Worm (Caenorhabditis elegans): Measurements from ENCODE around the gene srab-1.

srab-1 gene

DNA sequence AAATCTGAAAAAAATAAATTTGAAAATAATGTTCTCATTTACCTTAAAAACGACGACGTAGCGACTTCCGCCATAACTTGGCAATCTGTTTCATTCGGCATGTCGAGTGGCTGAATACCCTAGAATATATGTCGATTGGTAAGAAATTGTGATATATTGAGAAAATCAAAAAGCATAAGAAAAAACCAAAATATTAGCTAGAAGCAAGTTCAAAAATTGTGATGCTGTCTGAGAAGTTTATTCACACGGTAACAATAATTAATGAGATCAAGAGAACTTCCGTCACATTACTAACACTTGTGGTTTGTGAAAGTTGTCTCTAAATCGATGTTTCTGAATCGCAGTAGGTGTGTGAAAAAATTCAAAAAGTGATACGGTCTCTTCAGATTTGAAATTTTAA is at the start of gene srab-1:
Gene srab-1, minus strand, starts transcription at position 101 of the 400 bp plus-strand sequence.
- no peak for TF ChIP-seq unc-62 (GFP tag; optimal IDR thresholded peaks at IDR 0.05)

DNA sequence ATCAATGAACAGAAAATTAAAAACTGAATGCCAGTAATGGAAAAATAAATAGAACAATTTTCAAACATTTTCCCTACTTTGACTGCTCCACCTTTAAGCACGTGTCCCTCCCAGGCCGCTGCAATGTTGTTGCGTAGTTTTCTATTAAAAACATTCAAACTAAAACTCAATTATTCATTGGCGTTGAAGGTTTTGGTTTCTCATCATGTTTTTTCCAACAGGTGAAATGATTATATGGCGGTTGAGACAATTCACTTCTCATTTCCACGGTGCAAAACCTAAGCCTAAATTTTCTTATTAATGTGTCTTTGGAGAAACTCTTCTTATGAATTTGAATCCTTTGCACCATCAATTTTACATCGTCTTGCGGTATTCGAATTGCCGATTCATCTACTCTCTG is 49.0 kb upstream of the srab-1 start, which contains the start of gene srh-130:
Gene srh-130, plus strand, starts transcription at position 301 of the 400 bp plus-strand sequence.
- TF ChIP-seq unc-62 (GFP tag; optimal IDR thresholded peaks at IDR 0.05) = no peak

DNA sequence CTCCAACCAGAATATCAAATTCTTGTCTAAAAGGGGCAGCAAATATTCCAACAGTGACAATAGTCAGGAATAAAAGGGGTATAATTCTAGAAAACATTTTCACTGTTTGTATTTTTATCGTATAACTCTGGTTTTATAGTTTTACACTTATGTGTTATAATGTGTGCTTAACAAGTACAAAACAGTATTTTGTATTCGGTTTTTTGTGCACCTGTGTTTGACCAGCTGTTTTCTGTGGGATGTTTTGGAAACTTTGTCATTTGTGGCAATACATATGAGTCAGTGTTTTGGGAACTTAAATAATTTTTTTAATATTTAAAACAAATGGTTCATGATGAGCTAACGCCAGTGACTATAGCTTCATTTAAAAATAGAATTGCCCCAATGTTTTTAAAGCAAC is 44.5 kb upstream of the srab-1 start, which contains the start of gene F14F9.6:
Gene F14F9.6, minus strand, starts transcription at position 101 of the 400 bp plus-strand sequence.
- no peak for TF ChIP-seq unc-62 (GFP tag; optimal IDR thresholded peaks at IDR 0.05)

DNA sequence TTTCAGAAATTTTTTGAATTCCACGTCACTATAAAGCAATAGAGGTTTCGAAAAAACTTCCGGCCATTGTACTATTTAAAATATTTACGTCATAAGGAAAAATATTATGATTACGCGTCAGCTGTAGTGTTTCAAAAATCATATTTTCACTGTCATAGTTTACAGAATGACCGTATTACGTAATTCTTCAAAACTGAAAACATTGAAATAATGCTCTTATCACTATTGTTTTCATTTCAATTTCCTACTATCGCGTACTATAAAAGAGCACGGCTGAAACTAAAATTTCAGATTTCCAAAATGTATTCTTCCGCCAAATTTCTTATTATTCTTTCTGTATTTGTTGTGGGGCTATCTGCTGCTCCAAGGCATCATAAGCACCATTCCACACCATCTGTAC is 42.6 kb upstream of the srab-1 start, which contains the start of gene F14F9.2:
Gene F14F9.2, plus strand, starts transcription at position 301 of the 400 bp plus-strand sequence.
- TF ChIP-seq unc-62 (GFP tag; optimal IDR thresholded peaks at IDR 0.05) = no peak

DNA sequence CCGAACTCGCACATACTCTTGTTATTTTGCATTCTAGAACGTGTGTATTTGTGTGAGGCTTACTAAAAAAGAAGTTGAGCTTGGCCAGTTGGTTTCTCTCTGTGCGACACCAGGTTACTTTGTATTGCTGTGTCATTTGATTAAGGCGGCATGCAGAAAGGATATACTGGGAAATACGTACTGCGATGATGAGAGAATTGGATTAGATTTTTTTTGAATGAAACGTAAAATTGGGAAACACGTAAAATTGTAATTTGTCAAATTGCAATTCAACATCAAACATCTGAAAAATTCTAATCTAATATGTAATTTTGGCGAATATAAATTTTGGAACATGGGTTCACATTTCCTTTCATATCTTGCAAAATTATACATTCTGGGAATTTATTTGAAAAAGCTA is 41.9 kb upstream of the srab-1 start, which contains the start of gene srh-129:
Gene srh-129, minus strand, starts transcription at position 101 of the 400 bp plus-strand sequence.
- no peak for TF ChIP-seq unc-62 (GFP tag; optimal IDR thresholded peaks at IDR 0.05)

DNA sequence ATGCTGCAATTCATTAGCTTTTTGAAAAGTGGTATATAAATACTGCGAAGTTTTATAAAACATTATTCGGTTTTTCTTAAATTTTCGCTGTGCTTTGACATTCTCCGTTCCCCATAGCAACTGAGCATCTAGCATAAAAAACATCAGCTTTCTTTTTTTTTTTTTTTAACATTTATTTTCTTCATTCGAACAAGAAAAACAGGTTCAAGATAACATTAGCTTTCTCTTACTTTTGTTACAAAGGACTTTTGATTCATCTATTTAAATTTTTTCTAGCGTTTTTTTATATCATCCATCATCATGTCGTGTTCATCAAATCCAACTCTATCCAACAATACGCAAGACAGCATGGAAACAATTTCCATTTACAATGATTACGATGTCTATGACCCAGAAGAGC is 36.0 kb upstream of the srab-1 start, which contains the start of gene F14F9.3:
Gene F14F9.3, plus strand, starts transcription at position 301 of the 400 bp plus-strand sequence.
- TF ChIP-seq unc-62 (GFP tag; optimal IDR thresholded peaks at IDR 0.05) = no peak

DNA sequence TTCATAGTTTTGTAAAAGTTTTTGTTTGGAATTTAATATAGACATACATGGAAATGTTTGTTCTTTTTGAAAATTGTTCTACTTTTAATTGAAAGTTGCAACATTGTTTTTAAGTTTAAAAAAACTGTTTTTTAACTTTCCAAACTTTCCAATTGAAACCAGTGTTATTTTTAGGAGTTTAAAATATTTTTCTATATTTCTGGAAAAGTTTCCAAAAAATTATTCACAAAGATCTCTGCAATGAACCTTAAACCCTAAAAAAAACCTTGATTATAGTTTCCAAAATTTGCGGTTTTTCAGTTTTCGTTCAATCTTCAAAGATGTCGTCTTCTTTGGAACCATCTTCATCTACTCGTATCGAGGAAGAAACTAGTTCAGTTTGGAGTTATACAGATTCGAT is 30.5 kb upstream of the srab-1 start, which contains the start of gene F14F9.4:
Gene F14F9.4, plus strand, starts transcription at position 301 of the 400 bp plus-strand sequence.
- no peak for TF ChIP-seq unc-62 (GFP tag; optimal IDR thresholded peaks at IDR 0.05)

DNA sequence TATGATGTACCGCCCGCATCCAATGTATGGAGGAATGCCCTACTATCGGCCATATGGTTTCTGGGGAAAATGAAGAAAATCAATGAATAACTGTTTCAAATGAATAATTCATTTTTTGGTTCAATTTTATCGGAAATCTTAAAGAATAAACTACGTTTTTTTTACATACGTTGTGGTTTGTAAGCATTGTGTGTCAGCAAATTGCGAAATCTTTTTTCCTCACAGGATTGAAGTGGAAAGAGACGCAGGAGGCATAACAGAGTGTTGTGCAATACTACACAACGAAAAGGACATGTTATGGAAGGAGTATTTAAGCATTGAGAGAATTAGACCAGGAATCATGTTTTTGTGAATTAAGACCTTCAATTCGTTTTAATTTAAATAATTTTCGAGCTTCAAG is 29.5 kb upstream of the srab-1 start:
- no peak for TF ChIP-seq unc-62 (GFP tag; optimal IDR thresholded peaks at IDR 0.05)

DNA sequence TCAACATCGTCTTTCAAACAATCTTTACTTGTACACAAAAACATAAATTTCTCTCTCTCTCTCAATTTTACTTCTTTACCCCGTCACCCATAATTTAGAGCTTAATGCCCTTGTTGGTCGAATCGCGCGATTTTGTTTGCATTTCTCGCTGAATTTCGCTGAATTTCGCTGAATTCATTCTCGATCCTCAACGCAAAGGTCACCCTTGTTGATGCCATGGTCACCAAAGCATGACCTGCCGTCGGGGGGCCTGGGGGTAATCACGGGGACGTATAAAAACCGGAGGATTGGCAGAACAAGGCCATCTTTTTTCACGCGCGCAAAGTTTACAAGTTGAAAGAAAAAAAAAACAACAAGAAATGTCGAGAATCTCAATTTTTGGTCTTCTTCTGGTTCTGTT is 28.1 kb upstream of the srab-1 start, which contains the start of gene F14F9.8:
Gene F14F9.8, plus strand, starts transcription at position 301 of the 400 bp plus-strand sequence.
- no peak for TF ChIP-seq unc-62 (GFP tag; optimal IDR thresholded peaks at IDR 0.05)

DNA sequence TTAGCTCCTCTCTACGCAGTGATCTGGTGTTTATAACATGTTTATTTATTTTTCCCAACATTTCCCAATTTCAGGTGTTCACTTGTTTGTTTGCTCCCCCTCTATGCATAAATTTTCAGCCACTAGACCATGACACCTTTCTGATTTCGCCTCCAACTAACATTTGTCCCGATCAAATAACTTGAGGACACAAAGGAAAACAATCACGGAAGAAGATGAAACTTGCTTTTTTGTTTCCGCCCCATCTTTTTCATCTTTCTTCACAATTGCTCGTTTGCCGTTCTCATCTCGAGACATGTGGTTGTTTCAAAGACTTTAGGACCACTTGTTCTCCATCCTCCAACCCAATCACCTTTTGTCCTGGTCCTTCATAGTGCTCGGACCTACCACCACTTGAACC is 24.9 kb upstream of the srab-1 start, which contains the start of gene F14F9.5:
Gene F14F9.5, plus strand, starts transcription at position 301 of the 400 bp plus-strand sequence.
- TF ChIP-seq unc-62 (GFP tag; optimal IDR thresholded peaks at IDR 0.05) = no peak

DNA sequence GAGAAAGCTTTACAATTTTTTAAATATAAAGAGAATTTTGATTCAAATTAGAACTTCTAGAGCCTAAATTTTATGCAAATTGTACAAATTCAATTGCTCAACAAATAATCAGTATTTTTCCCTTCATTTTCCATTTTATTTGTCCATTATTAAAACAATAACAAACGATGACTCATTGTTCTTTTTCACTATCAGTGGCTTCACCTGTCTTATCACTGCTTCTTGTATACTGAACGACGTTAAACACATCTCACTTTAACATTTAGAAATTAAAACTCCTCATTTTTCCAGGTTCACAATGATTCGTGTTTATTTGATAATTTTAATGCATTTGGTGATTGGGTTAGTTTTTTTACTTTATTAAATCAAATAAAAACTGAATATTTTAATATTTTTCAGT is 17.8 kb upstream of the srab-1 start, which contains the start of gene sid-1:
Gene sid-1, plus strand, starts transcription at position 292 of the 400 bp plus-strand sequence.
- no peak for TF ChIP-seq unc-62 (GFP tag; optimal IDR thresholded peaks at IDR 0.05)

DNA sequence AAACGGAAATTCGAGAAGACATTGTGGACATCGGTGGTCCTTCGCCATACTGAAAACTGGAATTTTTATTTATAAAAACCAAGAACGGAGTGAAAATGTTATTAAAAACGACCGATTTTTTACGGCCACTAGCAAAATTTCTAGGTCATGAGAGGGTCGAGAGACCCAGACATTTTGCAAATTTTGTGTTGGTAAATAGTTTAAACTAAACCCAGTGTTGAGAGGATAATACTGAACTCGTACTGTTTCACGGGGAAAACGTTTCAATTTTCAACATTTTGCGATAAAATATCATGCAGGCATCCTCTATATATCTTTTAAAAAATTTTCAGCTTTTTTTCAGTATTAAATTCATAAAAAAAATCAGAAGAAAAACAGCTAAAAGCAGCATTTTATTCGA is 17.2 kb upstream of the srab-1 start, which contains the start of gene C04F5.9:
Gene C04F5.9, minus strand, starts transcription at position 101 of the 400 bp plus-strand sequence.
- TF ChIP-seq unc-62 (GFP tag; optimal IDR thresholded peaks at IDR 0.05) = no peak

DNA sequence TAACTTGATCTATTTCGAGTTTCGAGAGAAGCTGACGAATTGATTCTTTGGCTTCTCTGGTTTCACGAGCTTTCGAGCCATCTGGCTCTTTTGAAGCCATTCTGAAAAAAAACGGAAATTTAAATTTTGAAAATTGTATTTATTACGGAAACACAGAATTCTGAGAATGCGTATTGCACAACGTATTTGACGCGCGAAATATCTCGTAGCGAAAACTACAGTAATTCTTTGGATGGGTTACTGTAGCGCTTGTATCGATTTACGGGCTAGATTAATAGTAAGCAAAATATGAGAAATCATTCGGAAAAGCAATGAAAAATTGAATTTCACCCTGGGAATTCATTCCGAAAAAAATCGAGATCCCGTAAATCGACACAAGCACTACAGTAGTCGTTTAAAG is 11.7 kb upstream of the srab-1 start, which contains the start of gene C04F5.8:
Gene C04F5.8, minus strand, starts transcription at position 101 of the 400 bp plus-strand sequence.
- no peak for TF ChIP-seq unc-62 (GFP tag; optimal IDR thresholded peaks at IDR 0.05)

DNA sequence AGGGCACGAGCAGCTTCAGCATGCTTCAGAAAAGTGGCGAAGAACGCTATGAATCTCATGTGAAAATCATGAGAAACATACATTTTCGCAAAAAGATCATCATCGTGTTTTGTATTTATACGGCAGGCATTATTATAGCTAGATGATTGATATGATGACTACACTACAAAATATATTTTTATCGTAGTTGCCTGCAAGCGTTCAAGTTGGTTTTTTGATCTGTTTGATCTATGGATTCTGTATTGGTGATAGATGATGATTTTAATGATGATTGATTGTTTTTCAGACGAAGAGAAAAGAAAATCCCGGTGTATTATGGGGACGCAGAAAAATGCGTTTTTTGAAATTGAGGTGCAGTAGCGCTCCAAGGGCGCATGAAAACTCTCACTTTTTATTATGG is 8.8 kb upstream of the srab-1 start, which contains the start of gene ugt-63:
Gene ugt-63, minus strand, starts transcription at position 89 of the 400 bp plus-strand sequence.
- no peak for TF ChIP-seq unc-62 (GFP tag; optimal IDR thresholded peaks at IDR 0.05)

DNA sequence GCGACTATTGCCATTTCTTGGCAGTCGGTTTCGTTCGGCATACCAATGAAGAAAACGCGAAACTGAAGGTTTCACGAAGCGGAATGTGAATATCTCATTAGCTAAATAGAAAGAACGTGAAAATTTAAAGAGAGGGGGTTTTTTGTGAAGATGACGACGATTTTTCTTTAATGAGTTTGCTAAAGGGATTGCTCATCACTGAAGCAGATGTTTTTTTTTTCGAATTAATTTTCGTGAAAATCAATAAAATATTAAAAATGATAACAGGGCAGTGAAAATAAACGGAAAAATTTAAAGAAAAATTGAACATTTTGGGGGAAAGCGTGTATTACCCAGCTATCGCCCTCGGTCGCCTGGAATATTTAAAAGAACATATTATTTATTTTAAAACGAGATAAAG is 5.9 kb upstream of the srab-1 start, which contains the start of gene srab-3:
Gene srab-3, minus strand, starts transcription at position 101 of the 400 bp plus-strand sequence.
- TF ChIP-seq unc-62 (GFP tag; optimal IDR thresholded peaks at IDR 0.05) = no peak

DNA sequence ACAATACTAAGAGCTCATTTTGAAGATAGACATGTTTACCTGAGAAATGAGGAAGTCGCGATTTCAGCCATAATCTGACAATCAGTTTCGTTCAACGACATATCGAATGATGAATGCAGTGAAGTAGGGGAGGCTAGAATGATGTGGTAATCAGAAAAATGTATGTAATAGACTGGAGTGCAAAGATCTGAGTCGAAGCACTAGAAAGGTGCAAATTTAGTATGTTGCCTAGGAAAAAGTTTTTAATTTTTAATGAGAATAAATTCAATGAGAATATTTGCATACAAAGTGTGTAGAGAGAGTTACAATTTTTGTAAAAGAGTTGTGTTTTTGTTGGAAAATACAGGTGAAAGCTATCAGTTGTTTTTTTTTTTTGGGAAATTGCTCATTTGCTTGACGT is 3.0 kb upstream of the srab-1 start, which contains the start of gene srab-2:
Gene srab-2, minus strand, starts transcription at position 101 of the 400 bp plus-strand sequence.
- TF ChIP-seq unc-62 (GFP tag; optimal IDR thresholded peaks at IDR 0.05) = no peak

DNA sequence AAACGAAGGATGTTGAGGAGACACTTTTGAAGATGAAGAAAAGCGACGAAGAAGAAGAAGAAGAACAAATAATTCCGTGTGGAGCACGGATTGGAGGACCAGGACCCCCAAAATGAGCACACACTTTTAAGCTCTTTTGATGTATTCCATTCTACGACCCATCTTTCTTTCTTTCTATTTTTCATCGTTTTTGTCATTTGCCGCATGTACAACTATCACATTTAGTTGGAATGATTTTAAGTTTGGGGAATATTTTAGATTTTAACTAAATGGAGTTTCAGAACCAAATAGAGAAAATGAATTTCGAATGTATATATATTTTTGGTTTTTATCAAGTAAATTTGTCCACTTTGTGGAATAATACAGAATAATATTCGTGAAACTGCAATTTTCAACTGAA is 3.0 kb downstream of the srab-1 start, which contains the start of gene unc-46:
Gene unc-46, minus strand, starts transcription at position 101 of the 400 bp plus-strand sequence.
- TF ChIP-seq unc-62 (GFP tag; optimal IDR thresholded peaks at IDR 0.05) = no peak
